Worm (Caenorhabditis elegans) whole organism, young adult: ENCODE results near the gene C25H3.11.

ENCODE experiments used
- rcor-1 ChIP-seq: fragments of 200-800 bp; sonication (Bioruptor generic); IDR thresholded peaks from 2 replicates; pipeline ENCODE4 v1.3.6; 2022; ENCODE audit warnings: missing genetic modification reagents, missing genetic modification characterization, missing compliant biosample characterization
- sptf-2 ChIP-seq: fragments of 200-800 bp; sonication (Bioruptor generic); optimal IDR thresholded peaks from 2 replicates; lab custom pipeline; 2018; ENCODE audit warnings: mild to moderate bottlenecking, missing genetic modification characterization, missing compliant biosample characterization

- TF ChIP-seq rcor-1 (no peak), sptf-2 (GFP tag; lab: Kevin White, UChicago) (no peak)
These were observed 28.7 kb downstream of the C25H3.11 start for ce11 chrII:5660155-5660554.
